Fruit fly (Drosophila melanogaster): ENCODE measurements around the gene Cen.

Gene Cen

DNA sequence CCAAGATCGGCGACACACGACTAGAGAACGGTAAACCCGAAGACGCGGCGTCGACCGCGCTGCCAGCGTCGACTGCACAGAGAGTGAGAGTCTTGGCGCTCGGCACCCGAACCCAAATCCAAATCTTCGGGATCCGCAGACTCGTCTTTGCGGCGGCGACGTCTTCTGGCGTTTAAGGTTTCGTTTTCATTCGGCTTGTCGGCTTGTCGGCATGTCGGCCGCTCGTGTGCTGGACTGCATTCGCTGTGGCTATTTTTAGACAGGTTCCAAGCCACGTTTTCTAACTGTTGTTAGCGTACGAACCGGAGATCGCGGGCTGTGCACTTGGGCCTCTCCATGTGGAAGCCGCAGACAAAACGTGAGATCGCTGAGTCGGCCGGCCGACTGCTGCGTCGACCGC lies 34.4 kb upstream of the Cen start (continued):
- TF ChIP-seq Eip74EF (GFP tag; optimal IDR thresholded peaks at IDR 0.05), result peak in 1 of 2 experiments; percentile 28
- 0 out of 3 replicates have a peak, but pooled peaks have one; percentile 18 for TF ChIP-seq Optix (GFP tag; IDR thresholded peaks at IDR 0.05)
- no peak for TF ChIP-seq wek (GFP tag; optimal IDR thresholded peaks at IDR 0.05)
- no peak for TF ChIP-seq her (GFP tag; optimal IDR thresholded peaks at IDR 0.05)
- peak in 1 of 2 experiments; percentile 44 for TF ChIP-seq Hr78 (GFP tag; optimal IDR thresholded peaks at IDR 0.05)
- 0 out of 2 replicates have a peak, but pooled peaks have one; percentile 22 for TF ChIP-seq vvl (GFP tag; IDR thresholded peaks at IDR 0.05)
- peak; percentile 16 for TF ChIP-seq CG3407 (GFP tag; optimal IDR thresholded peaks at IDR 0.05)
- TF ChIP-seq dm (GFP tag; optimal IDR thresholded peaks at IDR 0.05), result peak; percentile 64
- TF ChIP-seq E2f2 (GFP tag; IDR thresholded peaks at IDR 0.05), result peak; percentile 20; the same call in 1 of the 2 replicates
- TF ChIP-seq nerfin-1 (tag; optimal IDR thresholded peaks at IDR 0.05), result peak; percentile 7
- TF ChIP-seq CG10267 (tag; optimal IDR thresholded peaks at IDR 0.05), result peak; percentile 15
- TF ChIP-seq Jarid2 (GFP tag; optimal IDR thresholded peaks at IDR 0.05), result peak; percentile 20
- peak; percentile 67 for TF ChIP-seq gsb-n (tag; optimal IDR thresholded peaks at IDR 0.05)
- peak; percentile 46 for TF ChIP-seq gcm (GFP tag; optimal IDR thresholded peaks at IDR 0.05)
- peak; percentile 77 for TF ChIP-seq CG10431 (GFP tag; optimal IDR thresholded peaks at IDR 0.05)
- peak; percentile 99 for TF ChIP-seq Deaf1 (tag; optimal IDR thresholded peaks at IDR 0.05)
- TF ChIP-seq CG17361 (GFP tag; IDR thresholded peaks at IDR 0.05), result peak; percentile 16; the same call in 1 of the 3 replicates
- no peak for TF ChIP-seq CG8765 (GFP tag; IDR thresholded peaks at IDR 0.05)
- TF ChIP-seq CG1603 (tag; optimal IDR thresholded peaks at IDR 0.05), result peak; percentile 2
- peak; percentile 7 for TF ChIP-seq PHDP (tag; optimal IDR thresholded peaks at IDR 0.05)
- TF ChIP-seq ci (GFP tag; IDR thresholded peaks at IDR 0.05), result peak; percentile 63; the same call in 2 of the 3 replicates
- peak; percentile 63 for TF ChIP-seq Drgx (GFP tag; IDR thresholded peaks at IDR 0.05)

DNA sequence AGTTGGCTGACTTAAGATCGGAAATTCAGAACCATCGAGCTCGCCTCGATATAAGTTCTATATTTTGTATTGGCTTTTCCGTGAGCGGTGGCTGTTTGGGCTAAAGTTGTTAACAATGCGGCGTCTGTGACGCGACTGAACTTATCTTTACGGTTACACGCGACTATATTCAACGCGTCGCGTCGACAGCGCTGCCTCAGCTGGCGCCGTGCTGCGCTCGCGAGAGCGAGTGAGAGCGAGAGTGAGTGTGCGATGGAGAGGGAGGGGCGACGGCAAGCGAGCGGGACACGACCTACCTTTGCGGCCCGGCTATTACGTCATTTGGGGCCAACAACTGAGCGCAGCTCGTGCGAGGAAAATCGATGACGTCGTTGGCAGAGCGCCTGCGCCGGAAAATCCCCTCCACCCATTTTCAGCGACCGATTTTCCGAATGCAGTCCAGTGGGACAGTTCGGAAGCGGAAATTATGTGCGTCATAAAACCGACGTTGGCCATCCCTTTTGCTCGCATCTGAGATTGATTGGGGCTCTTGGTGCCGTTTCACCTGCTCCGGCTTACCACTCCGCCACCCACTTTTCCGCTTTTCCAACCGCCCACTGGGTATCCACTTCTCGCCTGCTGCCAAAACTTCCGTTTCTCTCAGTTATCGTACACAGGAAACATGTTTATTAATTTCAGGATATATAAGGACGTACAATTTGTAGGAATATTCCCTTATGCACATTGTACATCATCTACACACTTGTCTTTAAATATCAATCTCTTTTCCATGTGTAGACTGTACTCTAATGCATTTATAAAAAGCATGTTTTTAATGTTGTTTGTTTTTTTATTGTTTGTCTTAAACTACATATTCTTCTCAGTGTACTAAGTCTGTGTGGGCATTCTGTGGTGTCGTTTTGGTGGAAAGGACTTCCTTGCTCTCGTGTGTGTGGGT lies 33.1 kb upstream of the Cen start, which contains the start of gene Hr38:
TSS of gene Hr38 (minus strand) at position 121 of the 937 bp plus-strand sequence.
- TF ChIP-seq tin (GFP tag; optimal IDR thresholded peaks at IDR 0.05) (no peak), CG33557 (GFP tag; optimal IDR thresholded peaks at IDR 0.05) (peak; percentile 30), wdn (GFP tag; IDR thresholded peaks at IDR 0.05) (peak; percentile 44; the same call in 1 of the 2 replicates), CG7786 (GFP tag; optimal IDR thresholded peaks at IDR 0.05) (peak; percentile 42), YL-1 (GFP tag; optimal IDR thresholded peaks at IDR 0.05) (no peak), sisA (GFP tag; IDR thresholded peaks at IDR 0.05) (peak; percentile 49), pzg (GFP tag; optimal IDR thresholded peaks at IDR 0.05) (no peak), CrebB (tag; optimal IDR thresholded peaks at IDR 0.05) (peak; percentile 12), CG10431 (GFP tag; optimal IDR thresholded peaks at IDR 0.05) (peak; percentile 41), Myb (GFP tag; optimal IDR thresholded peaks at IDR 0.05) (peak; percentile 37), lab (GFP tag; optimal IDR thresholded peaks at IDR 0.05) (peak; percentile 83), Sox100B (GFP tag; optimal IDR thresholded peaks at IDR 0.05) (peak; percentile 9), mirr (GFP tag; optimal IDR thresholded peaks at IDR 0.05) (peak; percentile 30), CG7556 (GFP tag; optimal IDR thresholded peaks at IDR 0.05) (peak; percentile 72), D (optimal IDR thresholded peaks at IDR 0.05) (no peak), D (GFP tag; optimal IDR thresholded peaks at IDR 0.05) (no peak), Awh (GFP tag; IDR thresholded peaks at IDR 0.05) (peak; percentile 54; the same call in 1 of the 2 replicates), CG9817 (tag; optimal IDR thresholded peaks at IDR 0.05) (peak; percentile 44), CG13894 (tag; optimal IDR thresholded peaks at IDR 0.05) (peak; percentile 82), Blimp-1 (GFP tag; optimal IDR thresholded peaks at IDR 0.05) (peak; percentile 99), MESR4 (GFP tag; optimal IDR thresholded peaks at IDR 0.05) (no peak), tna (GFP tag; IDR thresholded peaks at IDR 0.05; ENCODE audit: partially characterized antibody) (peak; percentile 37; the same call in 1 of the 2 replicates), Hr78 (GFP tag; optimal IDR thresholded peaks at IDR 0.05) (peak in 1 of 2 experiments; percentile 58), zen2 (GFP tag; IDR thresholded peaks at IDR 0.05; ENCODE audit: partially characterized antibody) (peak; percentile 46; the same call in 1 of the 3 replicates), Usf (GFP tag; optimal IDR thresholded peaks at IDR 0.05) (no peak), CG15269 (tag; optimal IDR thresholded peaks at IDR 0.05) (peak; percentile 65)

All from whole organism, embryonic.